Worm (Caenorhabditis elegans) whole organism, young adult: Measurements from ENCODE around the gene T08B6.9.
A peak's percentile ranks its signal among the peaks of the same experiment; 100 is the strongest.

ENCODE experiments used
- B0336.3 ChIP-seq: fragments of 200-800 bp; sonication (Bioruptor generic); IDR thresholded peaks from 2 replicates; pipeline ENCODE4 v1.3.6; 2022; ENCODE audit warnings: missing genetic modification characterization, missing compliant biosample characterization
- D2030.7 ChIP-seq: fragments of 200-800 bp; sonication (Bioruptor generic); IDR thresholded peaks from 2 replicates; pipeline ENCODE4 v1.3.6; 2022; ENCODE audit warnings: missing genetic modification reagents, missing genetic modification characterization, missing compliant biosample characterization
- F37B4.10 ChIP-seq: fragments of 200-800 bp; sonication (Bioruptor generic); IDR thresholded peaks from 2 replicates; pipeline ENCODE4 v1.3.6; 2022; ENCODE audit warnings: missing genetic modification characterization, missing compliant biosample characterization
- F39B2.1 ChIP-seq: fragments of 200-800 bp; sonication (Bioruptor generic); IDR thresholded peaks from 2 replicates; pipeline ENCODE4 v1.3.6; 2022; ENCODE audit warnings: missing genetic modification reagents, missing genetic modification characterization, missing compliant biosample characterization
- F49E8.2 ChIP-seq: sonication (generic microtip); optimal IDR thresholded peaks from 3 replicates; lab custom pipeline; 2017; ENCODE audit warnings: missing genetic modification characterization, mild to moderate bottlenecking, missing compliant biosample characterization, antibody characterized with exemption, moderate library complexity; ENCODE audit not compliant: insufficient read depth
- F52B5.7 ChIP-seq: sonication (generic microtip); optimal IDR thresholded peaks from 2 replicates; lab custom pipeline; 2016; ENCODE audit warnings: mild to moderate bottlenecking, missing genetic modification characterization, missing compliant biosample characterization
- F57A8.1 ChIP-seq: fragments of 200-800 bp; sonication (Bioruptor generic); optimal IDR thresholded peaks from 2 replicates; lab custom pipeline; 2018; ENCODE audit warnings: mild to moderate bottlenecking, missing genetic modification characterization, moderate library complexity, missing compliant biosample characterization
- F57C9.4 ChIP-seq: sonication (generic microtip); optimal IDR thresholded peaks from 2 replicates; lab custom pipeline; 2017; ENCODE audit warnings: mild to moderate bottlenecking, missing genetic modification characterization, missing compliant biosample characterization
- K11D2.4 ChIP-seq: fragments of 200-800 bp; sonication (Bioruptor generic); IDR thresholded peaks from 2 replicates; pipeline ENCODE4 v1.3.6; 2022; ENCODE audit warnings: missing genetic modification reagents, missing genetic modification characterization, missing compliant biosample characterization
- Y53F4B.3 ChIP-seq: fragments of 200-800 bp; sonication (Bioruptor generic); IDR thresholded peaks from 2 replicates; pipeline ENCODE4 v1.3.6; 2022; ENCODE audit warnings: missing genetic modification reagents, missing genetic modification characterization, missing compliant biosample characterization
- Y53G8AR.9 ChIP-seq: fragments of 200-800 bp; sonication (Bioruptor generic); conservative IDR thresholded peaks from 2 replicates; pipeline ENCODE4 v1.3.6; 2022; ENCODE audit warnings: missing genetic modification reagents, missing genetic modification characterization, missing compliant biosample characterization
- Y56A3A.18 ChIP-seq: fragments of 200-800 bp; sonication (Bioruptor generic); IDR thresholded peaks from 2 replicates; pipeline ENCODE4 v1.3.6; 2022; ENCODE audit warnings: missing genetic modification reagents, missing genetic modification characterization, missing compliant biosample characterization
- Y67H2A.10 ChIP-seq: fragments of 200-800 bp; sonication (Bioruptor generic); conservative IDR thresholded peaks from 2 replicates; pipeline ENCODE4 v1.3.6; 2022; ENCODE audit warnings: missing genetic modification reagents, missing genetic modification characterization, missing compliant biosample characterization
- akir-1 ChIP-seq: fragments of 200-800 bp; sonication (Bioruptor generic); optimal IDR thresholded peaks from 2 replicates; lab custom pipeline; 2018; ENCODE audit warnings: mild to moderate bottlenecking, missing genetic modification characterization, moderate library complexity, missing compliant biosample characterization
- ama-1 ChIP-seq, 3 experiments: fragments of 150-350 bp in 1 of 3; sonication (generic microtip) in 2 of 3; optimal IDR thresholded peaks; 2 replicates each; lab custom pipeline; 2014 to 2018; ENCODE audit warnings: missing biosample characterization in 2 of 3, missing genetic modification characterization in 2 of 3, missing genetic modification reagents in 2 of 3
- chd-7 ChIP-seq: sonication (generic microtip); optimal IDR thresholded peaks from 2 replicates; lab custom pipeline; 2016; ENCODE audit warnings: mild to moderate bottlenecking, missing genetic modification characterization, moderate library complexity, missing compliant biosample characterization
- efl-1 ChIP-seq: fragments of 150-350 bp; optimal IDR thresholded peaks from 2 replicates; lab custom pipeline; 2014; ENCODE audit warnings: missing biosample characterization, missing genetic modification reagents, missing genetic modification characterization
- egl-44 ChIP-seq: fragments of 200-800 bp; sonication (Bioruptor generic); IDR thresholded peaks from 2 replicates; pipeline ENCODE4 v1.3.6; 2022; ENCODE audit warnings: missing genetic modification reagents, missing genetic modification characterization, missing compliant biosample characterization
- fkh-3 ChIP-seq: sonication (generic microtip); optimal IDR thresholded peaks from 2 replicates; lab custom pipeline; 2016; ENCODE audit warnings: mild to moderate bottlenecking, missing genetic modification characterization, missing compliant biosample characterization
- let-526 ChIP-seq: fragments of 200-800 bp; sonication (Bioruptor generic); IDR thresholded peaks from 2 replicates; pipeline ENCODE4 v1.3.6; 2022; ENCODE audit warnings: missing genetic modification reagents, missing genetic modification characterization, missing compliant biosample characterization
- let-607 ChIP-seq, 2 experiments: fragments of 200-800 bp in 1 of 2; sonication (Bioruptor generic) in 1 of 2; sonication (generic microtip) in 1 of 2; optimal IDR thresholded peaks; 2 replicates each; lab custom pipeline; 2016 to 2018; ENCODE audit warnings: mild to moderate bottlenecking in 2 of 2, missing compliant biosample characterization in 2 of 2, missing genetic modification characterization in 2 of 2, moderate library complexity in 2 of 2, missing genotype in 1 of 2
- lin-40 ChIP-seq: sonication (generic microtip); optimal IDR thresholded peaks from 2 replicates; lab custom pipeline; 2016; ENCODE audit warnings: missing genetic modification characterization, mild to moderate bottlenecking, missing compliant biosample characterization, missing genotype, missing genetic modification reagents
- mcd-1 ChIP-seq: fragments of 200-800 bp; sonication (Bioruptor generic); IDR thresholded peaks from 2 replicates; pipeline ENCODE4 v1.3.6; 2022; ENCODE audit warnings: missing genetic modification reagents, missing genetic modification characterization, missing compliant biosample characterization
- mel-28 ChIP-seq: sonication (generic microtip); optimal IDR thresholded peaks from 2 replicates; lab custom pipeline; 2016; ENCODE audit warnings: borderline replicate concordance, mild to moderate bottlenecking, missing genetic modification characterization, missing compliant biosample characterization
- mes-4 ChIP-seq: sonication (generic microtip); optimal IDR thresholded peaks from 2 replicates; lab custom pipeline; 2016; ENCODE audit warnings: missing genotype, missing genetic modification characterization, missing compliant biosample characterization
- nhr-80 ChIP-seq: sonication (generic microtip); optimal IDR thresholded peaks from 2 replicates; lab custom pipeline; 2016; ENCODE audit warnings: missing genetic modification characterization, missing compliant biosample characterization
- pbrm-1 ChIP-seq: fragments of 200-800 bp; sonication (Bioruptor generic); IDR thresholded peaks from 2 replicates; pipeline ENCODE4 v1.3.6; 2022; ENCODE audit warnings: missing genetic modification reagents, missing genetic modification characterization, missing compliant biosample characterization
- repo-1 ChIP-seq: sonication (generic microtip); optimal IDR thresholded peaks from 2 replicates; lab custom pipeline; 2017; ENCODE audit warnings: mild to moderate bottlenecking, missing genetic modification characterization, missing compliant biosample characterization
- snpc-1.1 ChIP-seq: sonication (generic microtip); optimal IDR thresholded peaks from 2 replicates; lab custom pipeline; 2017; ENCODE audit warnings: missing genetic modification characterization, mild to moderate bottlenecking, missing compliant biosample characterization, antibody characterized with exemption, moderate library complexity, missing genotype, missing genetic modification reagents; ENCODE audit not compliant: insufficient read depth
- tbp1 ChIP-seq: fragments of 200-800 bp; sonication (Bioruptor generic); optimal IDR thresholded peaks from 2 replicates; lab custom pipeline; 2018; ENCODE audit warnings: mild to moderate bottlenecking, missing genetic modification characterization, missing compliant biosample characterization
- tbx-9 ChIP-seq: sonication (generic microtip); optimal IDR thresholded peaks from 2 replicates; lab custom pipeline; 2016; ENCODE audit warnings: borderline replicate concordance, missing genetic modification characterization, inconsistent platforms, missing compliant biosample characterization
- unc-62 ChIP-seq: fragments of 150-350 bp; optimal IDR thresholded peaks from 2 replicates; lab custom pipeline; 2014; ENCODE audit warnings: missing biosample characterization, missing genetic modification reagents, missing genetic modification characterization
- xnd-1 ChIP-seq: sonication (generic microtip); optimal IDR thresholded peaks from 2 replicates; lab custom pipeline; 2016; ENCODE audit warnings: missing genotype, missing genetic modification reagents, missing genetic modification characterization, missing compliant biosample characterization
- ztf-22 ChIP-seq: fragments of 200-800 bp; sonication (Bioruptor generic); optimal IDR thresholded peaks from 2 replicates; lab custom pipeline; 2018; ENCODE audit warnings: mild to moderate bottlenecking, missing genetic modification characterization, moderate library complexity, missing compliant biosample characterization

T08B6.9 gene

DNA sequence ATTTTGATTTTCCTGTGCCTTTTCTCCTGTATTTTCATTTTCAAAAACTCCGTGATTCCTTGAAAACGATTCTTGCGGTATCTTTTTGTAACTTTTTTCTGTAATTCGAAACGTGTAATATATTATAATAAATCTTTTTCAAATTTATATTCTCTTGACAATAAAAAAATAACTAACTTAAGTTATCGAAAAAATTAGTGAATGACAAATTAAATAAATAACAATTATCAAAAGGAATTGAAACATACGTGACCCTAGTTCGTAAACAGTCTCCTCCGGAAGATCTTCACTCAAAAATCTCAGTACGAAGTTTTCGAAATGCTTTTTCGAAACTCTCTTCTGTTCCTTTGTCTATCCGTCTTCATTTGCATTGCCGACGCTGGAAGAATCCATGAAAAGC lies at the start of gene T08B6.9:
Gene T08B6.9 (plus strand): TSS at position 301 of the 400 bp plus-strand sequence.
- TF ChIP-seq lin-40 (tag; lab: Kevin White, UChicago), result no peak
- no peak for TF ChIP-seq let-607 (tag; optimal IDR thresholded peaks at IDR 0.05; lab: Kevin White, UChicago)
- no peak for TF ChIP-seq mel-28
- no peak for TF ChIP-seq Y67H2A.10 (GFP tag; lab: Robert Waterston, UW)
- TF ChIP-seq ztf-22 (GFP tag; lab: Kevin White, UChicago), result no peak
- no peak for TF ChIP-seq nhr-80 (tag; lab: Kevin White, UChicago)
- no peak for TF ChIP-seq F57A8.1 (GFP tag; lab: Kevin White, UChicago)
- TF ChIP-seq D2030.7 (GFP tag; lab: Robert Waterston, UW), result no peak

DNA sequence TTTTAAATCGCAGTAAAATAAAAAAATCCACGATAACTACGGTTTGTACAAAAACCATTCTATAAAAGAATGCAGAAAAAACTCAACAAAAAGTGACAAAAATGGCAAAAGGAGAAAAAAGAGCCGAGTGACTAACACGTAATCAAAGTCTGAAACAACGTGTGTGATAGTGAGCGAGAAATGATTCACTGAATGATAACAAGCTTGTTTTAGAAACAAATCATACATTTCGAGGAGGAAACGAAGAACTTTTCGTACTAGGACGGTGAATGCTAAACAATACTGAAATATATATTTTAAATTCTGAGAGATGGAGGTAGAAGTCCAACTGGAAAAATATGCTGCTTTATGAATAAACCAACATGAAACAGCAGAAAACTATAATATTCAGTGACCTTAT lies 48.6 kb upstream of the T08B6.9 start:
- peak; percentile 61 for TF ChIP-seq nhr-80 (tag; lab: Kevin White, UChicago)
- no peak for TF ChIP-seq pbrm-1 (GFP tag; lab: Robert Waterston, UW)

DNA sequence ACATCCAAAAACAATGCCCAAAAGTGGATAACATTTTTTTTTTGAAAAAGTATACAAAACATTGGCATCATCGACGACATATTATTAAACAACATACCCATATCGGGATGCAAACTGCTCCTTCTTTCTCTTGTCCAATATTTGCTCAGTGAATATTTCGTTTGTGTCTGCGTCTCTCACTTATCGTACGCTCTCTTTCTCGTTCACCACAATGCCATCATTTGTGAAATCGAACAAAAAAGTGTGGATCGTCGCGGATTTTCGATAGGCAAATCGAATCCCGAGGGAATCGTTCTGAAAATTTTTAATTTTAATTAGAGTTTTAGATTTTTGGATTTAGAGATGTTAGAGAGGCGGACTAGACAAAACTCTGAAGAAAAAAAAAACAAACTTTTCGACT lies 43.9 kb upstream of the T08B6.9 start, which contains the start of gene tat-2:
Gene tat-2 (minus strand): TSS at position 101 of the 400 bp plus-strand sequence.
- TF ChIP-seq fkh-3 (tag; lab: Kevin White, UChicago) (no peak), let-526 (no peak), Y53F4B.3 (no peak), D2030.7 (GFP tag; lab: Robert Waterston, UW) (no peak), mcd-1 (no peak), B0336.3 (no peak), Y53G8AR.9 (GFP tag; lab: Robert Waterston, UW) (no peak), repo-1 (no peak), tbp1 (GFP tag; lab: Kevin White, UChicago) (no peak), Y67H2A.10 (GFP tag; lab: Robert Waterston, UW) (no peak), K11D2.4 (GFP tag; lab: Robert Waterston, UW) (no peak), xnd-1 (tag; lab: Kevin White, UChicago) (no peak), ztf-22 (GFP tag; lab: Kevin White, UChicago) (no peak)

DNA sequence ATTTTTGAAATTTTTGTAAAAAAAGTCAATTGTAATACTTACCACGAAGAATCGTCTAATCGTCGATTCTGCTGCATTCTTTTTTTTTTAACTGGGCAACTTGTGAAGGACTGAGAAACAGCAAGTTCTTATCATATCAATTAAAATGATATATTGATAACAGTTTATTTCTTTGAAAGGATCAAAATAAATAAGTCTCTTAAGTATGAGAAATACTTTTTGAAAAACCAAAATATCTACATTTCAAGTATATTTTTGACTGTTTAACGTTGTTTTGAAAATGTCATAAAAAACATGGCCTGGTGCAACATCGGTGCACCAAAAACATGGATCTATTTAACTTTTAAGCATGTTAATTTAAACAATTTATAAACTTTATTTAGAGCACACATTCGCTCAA lies 34.4 kb upstream of the T08B6.9 start, which contains the start of gene Y17G9A.2:
Gene Y17G9A.2 (minus strand): TSS at position 101 of the 400 bp plus-strand sequence.
- no peak for TF ChIP-seq F57C9.4 (tag; lab: Kevin White, UChicago)
- TF ChIP-seq snpc-1.1, result no peak
- TF ChIP-seq mel-28, result no peak
- no peak for TF ChIP-seq ama-1 (optimal IDR thresholded peaks at IDR 0.05; lab: Kevin White, UChicago)
- no peak for TF ChIP-seq ama-1 (GFP tag; optimal IDR thresholded peaks at IDR 0.05; lab: Kevin White, UChicago)
- no peak for TF ChIP-seq akir-1 (GFP tag; lab: Kevin White, UChicago)
- no peak for TF ChIP-seq D2030.7 (GFP tag; lab: Robert Waterston, UW)
- TF ChIP-seq efl-1 (GFP tag; lab: Kevin White, UChicago), result no peak
- TF ChIP-seq unc-62, result no peak
- no peak for TF ChIP-seq F37B4.10 (GFP tag; lab: Robert Waterston, UW)
- no peak for TF ChIP-seq Y56A3A.18 (GFP tag; lab: Robert Waterston, UW)
- TF ChIP-seq F49E8.2, result no peak
- no peak for TF ChIP-seq mes-4 (tag; lab: Kevin White, UChicago)
- no peak for TF ChIP-seq F52B5.7 (tag; lab: Kevin White, UChicago)
- TF ChIP-seq tbx-9, result no peak
- no peak for TF ChIP-seq chd-7 (tag; lab: Kevin White, UChicago)
- TF ChIP-seq K11D2.4 (GFP tag; lab: Robert Waterston, UW), result no peak
- TF ChIP-seq egl-44 (GFP tag; lab: Robert Waterston, UW), result no peak
- TF ChIP-seq F39B2.1, result no peak
- TF ChIP-seq, all 124 proteins: peak for 0
